Fruit fly (Drosophila melanogaster) whole organism, adult: Measurements from ENCODE around the gene kin17.
A peak's percentile ranks its signal among the peaks of the same experiment; 100 is the strongest.

Experiments
- CG11617 ChIP-seq: fragments of 200-800 bp; sonication (Bioruptor generic); optimal IDR thresholded peaks from 2 replicates; lab custom pipeline; 2017; ENCODE audit warnings: mild to moderate bottlenecking, missing biosample characterization, missing genetic modification reagents, missing genetic modification characterization
- CG12768 ChIP-seq: fragments of 200-800 bp; sonication (Bioruptor generic); optimal IDR thresholded peaks from 2 replicates; lab custom pipeline; 2017; ENCODE audit warnings: missing biosample characterization, missing genetic modification characterization, mild to moderate bottlenecking, moderate library complexity, missing genetic modification reagents
- CG14711 ChIP-seq: fragments of 200-800 bp; sonication (Bioruptor generic); optimal IDR thresholded peaks from 2 replicates; lab custom pipeline; 2018; ENCODE audit warnings: missing biosample characterization, mild to moderate bottlenecking, missing genetic modification characterization, moderate library complexity
- CG1620 ChIP-seq: fragments of 200-800 bp; sonication (Bioruptor generic); optimal IDR thresholded peaks from 2 replicates; lab custom pipeline; 2016; ENCODE audit warnings: missing biosample characterization, missing genetic modification characterization
- CG33017 ChIP-seq: fragments of 200-800 bp; sonication (Bioruptor generic); optimal IDR thresholded peaks from 2 replicates; lab custom pipeline; 2018; ENCODE audit warnings: missing biosample characterization, mild to moderate bottlenecking, missing genetic modification characterization, moderate library complexity
- CG5204 ChIP-seq: fragments of 200-800 bp; sonication (Bioruptor generic); optimal IDR thresholded peaks from 2 replicates; lab custom pipeline; 2016; ENCODE audit warnings: missing biosample characterization, missing genetic modification characterization
- CG7045 ChIP-seq: fragments of 200-800 bp; sonication (Bioruptor generic); optimal IDR thresholded peaks from 2 replicates; lab custom pipeline; 2017; ENCODE audit warnings: missing biosample characterization, mild to moderate bottlenecking, missing genetic modification characterization
- CG7101 ChIP-seq: fragments of 200-800 bp; sonication (Bioruptor generic); optimal IDR thresholded peaks from 2 replicates; lab custom pipeline; 2018; ENCODE audit warnings: missing biosample characterization, mild to moderate bottlenecking, missing genetic modification characterization, moderate library complexity
- Clk ChIP-seq: fragments of 200-800 bp; sonication (Bioruptor generic); optimal IDR thresholded peaks from 2 replicates; lab custom pipeline; 2017; ENCODE audit warnings: missing biosample characterization, missing genetic modification characterization
- Crg-1 ChIP-seq: fragments of 200-800 bp; sonication (Bioruptor generic); optimal IDR thresholded peaks from 2 replicates; lab custom pipeline; 2016; ENCODE audit warnings: missing biosample characterization, missing genetic modification characterization
- Hr96 ChIP-seq: fragments of 200-800 bp; sonication (Bioruptor generic); optimal IDR thresholded peaks from 2 replicates; lab custom pipeline; 2016; ENCODE audit warnings: missing biosample characterization, missing genetic modification characterization
- Mnt ChIP-seq: fragments of 200-800 bp; sonication (Bioruptor generic); optimal IDR thresholded peaks from 2 replicates; lab custom pipeline; 2016; ENCODE audit warnings: missing biosample characterization, mild to moderate bottlenecking, missing genetic modification characterization
- bab1 ChIP-seq: fragments of 200-800 bp; sonication (Bioruptor generic); optimal IDR thresholded peaks from 3 replicates; lab custom pipeline; 2019; ENCODE audit warnings: missing biosample characterization, mild to moderate bottlenecking, missing genetic modification characterization, moderate library complexity
- cic ChIP-seq: fragments of 200-800 bp; sonication (Bioruptor generic); optimal IDR thresholded peaks from 2 replicates; lab custom pipeline; 2017; ENCODE audit warnings: missing biosample characterization, mild to moderate bottlenecking, missing genetic modification characterization, moderate library complexity
- cnc ChIP-seq, 2 experiments: fragments of >200 bp; optimal IDR thresholded peaks; 2 replicates each; lab custom pipeline; 2017
- kay ChIP-seq: fragments of 200-800 bp; sonication (Bioruptor generic); peaks from one replicate; lab custom pipeline; 2016; ENCODE audit warnings: missing biosample characterization, missing genetic modification characterization, borderline replicate concordance
- ovo ChIP-seq: fragments of 200-800 bp; sonication (Bioruptor generic); optimal IDR thresholded peaks from 2 replicates; lab custom pipeline; 2016; ENCODE audit warnings: missing biosample characterization, missing genetic modification characterization
- pad ChIP-seq: fragments of 200-800 bp; sonication (Bioruptor generic); optimal IDR thresholded peaks from 3 replicates; lab custom pipeline; 2017; ENCODE audit warnings: missing biosample characterization, missing genetic modification characterization, mild to moderate bottlenecking, moderate library complexity, missing genetic modification reagents
- tj ChIP-seq: fragments of 200-800 bp; sonication (Bioruptor generic); optimal IDR thresholded peaks from 3 replicates; lab custom pipeline; 2017; ENCODE audit warnings: missing biosample characterization, mild to moderate bottlenecking, missing genetic modification characterization, moderate library complexity
- toe ChIP-seq: fragments of 200-800 bp; sonication (Bioruptor generic); optimal IDR thresholded peaks from 2 replicates; lab custom pipeline; 2016; ENCODE audit warnings: missing biosample characterization, missing genetic modification characterization

kin17 gene

dm6 chr3L:20379496-20379895 lies 22.9 kb downstream of the kin17 start:
- no peak for TF ChIP-seq CG14711 (tag; lab: Kevin White, UChicago)
- no peak for TF ChIP-seq cnc (optimal IDR thresholded peaks at IDR 0.05; lab: Kevin White, UChicago)

- TF ChIP-seq CG7101 (tag; lab: Kevin White, UChicago) (peak; percentile 87), Crg-1 (peak; percentile 90), CG5204 (GFP tag; lab: Kevin White, UChicago) (peak; percentile 83), pad (GFP tag; lab: Kevin White, UChicago) (peak; percentile 76), Mnt (peak; percentile 69), CG12768 (GFP tag; lab: Kevin White, UChicago) (peak; percentile 75), cnc (optimal IDR thresholded peaks at IDR 0.05; lab: Kevin White, UChicago) (peak in 1 of 2 experiments; percentile 27), CG7045 (GFP tag; lab: Kevin White, UChicago) (peak; percentile 85), Hr96 (GFP tag; lab: Kevin White, UChicago) (peak; percentile 77), Clk (GFP tag; lab: Kevin White, UChicago) (peak; percentile 69), bab1 (GFP tag; lab: Kevin White, UChicago) (peak; percentile 78), CG33017 (peak; percentile 85), CG14711 (tag; lab: Kevin White, UChicago) (peak; percentile 84), toe (GFP tag; lab: Kevin White, UChicago) (peak; percentile 80), ovo (peak; percentile 59), kay (no peak), CG11617 (GFP tag; lab: Kevin White, UChicago) (peak; percentile 86), cic (peak; percentile 37), tj (GFP tag; lab: Kevin White, UChicago) (peak; percentile 99), CG1620 (peak; percentile 81)
These were observed 27.6 kb downstream of the kin17 start, which contains the start of the genes CG5498 and fbl for dm6 chr3L:20384086-20384810. Gene CG5498 (minus strand): TSS chr3L:20384109. Gene fbl (plus strand): TSS chr3L:20384429.

- TF ChIP-seq CG33017, result no peak
- TF ChIP-seq pad (GFP tag; lab: Kevin White, UChicago), result no peak
- no peak for TF ChIP-seq Crg-1
- peak; percentile 93 for TF ChIP-seq kay
- TF ChIP-seq tj (GFP tag; lab: Kevin White, UChicago), result no peak
These were observed 28.4 kb downstream of the kin17 start for dm6 chr3L:20385006-20385405.

DNA sequence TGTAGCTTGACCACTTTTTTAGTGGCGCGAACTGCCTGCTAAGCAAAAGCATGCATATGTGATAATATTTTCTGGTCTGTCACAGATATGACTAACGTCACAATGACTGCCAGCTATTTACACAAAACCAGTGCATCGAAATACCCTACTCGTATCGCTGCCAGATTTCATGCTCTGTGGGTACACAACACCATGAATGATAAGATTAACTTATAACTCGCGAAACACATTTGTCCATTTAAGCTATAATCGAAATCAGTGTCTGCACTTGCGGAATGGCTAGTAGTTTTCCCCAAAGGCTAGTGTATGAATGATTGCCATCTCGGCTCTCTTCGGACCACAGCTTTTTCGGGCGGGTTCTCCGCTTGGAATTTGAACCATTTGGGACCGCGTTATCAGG lies 28.8 kb downstream of the kin17 start:
- TF ChIP-seq Mnt, result peak; percentile 1
- TF ChIP-seq CG7045 (GFP tag; lab: Kevin White, UChicago), result peak; percentile 15
- TF ChIP-seq tj (GFP tag; lab: Kevin White, UChicago), result peak; percentile 70
- no peak for TF ChIP-seq bab1 (GFP tag; lab: Kevin White, UChicago)
- peak in 1 of 2 experiments; percentile 39 for TF ChIP-seq cnc (optimal IDR thresholded peaks at IDR 0.05; lab: Kevin White, UChicago)
- TF ChIP-seq CG33017, result no peak
- no peak for TF ChIP-seq toe (GFP tag; lab: Kevin White, UChicago)
- peak; percentile 85 for TF ChIP-seq kay
- no peak for TF ChIP-seq CG5204 (GFP tag; lab: Kevin White, UChicago)
- TF ChIP-seq cic, result peak; percentile 51
- TF ChIP-seq CG11617 (GFP tag; lab: Kevin White, UChicago), result no peak

DNA sequence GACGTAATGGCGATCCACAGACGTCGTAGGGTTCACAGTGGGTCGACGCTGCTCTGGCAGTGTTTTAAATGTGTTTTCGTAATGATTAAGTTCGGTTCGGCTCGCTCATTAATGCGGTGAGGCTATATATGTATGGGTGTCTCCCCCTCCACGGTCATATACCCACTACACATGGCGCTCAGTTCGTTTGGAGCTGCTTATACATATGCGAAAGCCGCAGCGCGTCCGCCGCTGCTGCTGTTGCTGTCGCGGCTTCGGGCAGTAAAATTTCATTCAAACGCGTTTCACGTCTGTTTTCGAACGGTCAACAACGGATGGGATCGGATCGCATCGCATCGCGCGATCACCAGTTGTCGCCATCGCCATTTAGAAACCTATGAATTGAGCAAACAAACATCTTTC lies 29.4 kb downstream of the kin17 start:
- TF ChIP-seq CG12768 (GFP tag; lab: Kevin White, UChicago), result peak; percentile 57
- no peak for TF ChIP-seq CG7101 (tag; lab: Kevin White, UChicago)
- TF ChIP-seq toe (GFP tag; lab: Kevin White, UChicago), result no peak
- TF ChIP-seq bab1 (GFP tag; lab: Kevin White, UChicago), result no peak
- TF ChIP-seq Mnt, result peak; percentile 76
- TF ChIP-seq tj (GFP tag; lab: Kevin White, UChicago), result peak; percentile 11
- TF ChIP-seq CG14711 (tag; lab: Kevin White, UChicago), result no peak
- no peak for TF ChIP-seq cnc (optimal IDR thresholded peaks at IDR 0.05; lab: Kevin White, UChicago)
- TF ChIP-seq CG7045 (GFP tag; lab: Kevin White, UChicago), result peak; percentile 19
- TF ChIP-seq ovo, result peak; percentile 30
- TF ChIP-seq Hr96 (GFP tag; lab: Kevin White, UChicago), result peak; percentile 46
- peak; percentile 93 for TF ChIP-seq pad (GFP tag; lab: Kevin White, UChicago)
- TF ChIP-seq Clk (GFP tag; lab: Kevin White, UChicago), result peak; percentile 3
- TF ChIP-seq Crg-1, result no peak
- TF ChIP-seq CG11617 (GFP tag; lab: Kevin White, UChicago), result no peak
- TF ChIP-seq kay, result no peak
- TF ChIP-seq cic, result peak; percentile 91
- no peak for TF ChIP-seq CG1620
- no peak for TF ChIP-seq CG33017
- no peak for TF ChIP-seq CG5204 (GFP tag; lab: Kevin White, UChicago)

DNA sequence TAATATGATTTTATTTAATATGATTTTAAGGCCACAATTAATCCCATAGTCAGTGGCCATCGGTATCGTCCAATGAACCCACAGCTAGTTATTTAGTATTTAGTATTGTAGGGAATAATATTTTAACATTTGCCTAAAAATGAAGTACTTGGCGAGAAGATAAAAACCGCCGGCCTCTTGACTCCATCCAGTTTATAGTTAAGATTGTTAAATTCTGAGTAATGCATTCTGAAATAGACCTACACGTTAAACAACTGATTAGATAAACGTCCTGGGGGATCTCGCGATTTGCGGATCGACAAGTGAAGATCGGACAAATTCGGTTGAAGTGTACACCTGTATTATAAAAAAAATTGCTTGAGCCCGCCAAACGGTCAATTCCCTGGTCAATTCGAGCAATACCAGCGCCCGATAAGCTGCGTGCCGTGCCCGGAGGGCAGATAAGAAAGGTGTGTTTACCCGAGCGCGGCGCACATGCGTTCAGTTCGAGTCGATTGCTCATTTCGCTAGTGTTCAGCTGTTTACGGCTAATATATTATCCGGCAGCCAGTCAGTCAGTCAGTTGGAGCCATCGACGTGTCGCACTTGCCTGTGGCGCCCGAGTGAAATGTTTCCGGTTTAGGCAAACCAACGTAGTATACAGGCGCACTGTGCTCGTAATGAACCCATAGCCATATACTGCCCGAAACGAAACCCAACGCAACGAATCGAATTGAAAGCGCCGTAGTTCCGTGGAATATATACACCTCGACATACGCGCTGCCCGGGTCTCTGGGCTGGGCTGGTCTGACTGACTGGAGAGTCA lies 30.6 kb downstream of the kin17 start:
- peak; percentile 82 for TF ChIP-seq Mnt
- TF ChIP-seq kay, result peak; percentile 52
- peak; percentile 91 for TF ChIP-seq cic
- peak; percentile 10 for TF ChIP-seq CG33017
- no peak for TF ChIP-seq toe (GFP tag; lab: Kevin White, UChicago)
- no peak for TF ChIP-seq Crg-1
